Fruit fly (Drosophila melanogaster) whole organism, embryonic: Measurements from ENCODE around the gene CG32074.

Source experiments
- Atf3 ChIP-seq: fragments of 200-800 bp; sonication (Bioruptor generic); optimal IDR thresholded peaks from 3 replicates; lab custom pipeline; 2016; ENCODE audit warnings: missing biosample characterization, missing genetic modification characterization
- CG11093 ChIP-seq: fragments of 200-800 bp; sonication (Bioruptor generic); IDR thresholded peaks from 3 replicates; pipeline ENCODE4 v1.3.6; 2022; ENCODE audit warnings: missing biosample characterization, missing genetic modification characterization
- CG11696 ChIP-seq: fragments of 200-800 bp; sonication (Bioruptor generic); IDR thresholded peaks from 2 replicates; pipeline ENCODE4 v1.3.6; 2022; ENCODE audit warnings: missing biosample characterization, missing genetic modification characterization
- CG12744 ChIP-seq: fragments of 200-800 bp; sonication (Bioruptor generic); optimal IDR thresholded peaks from 2 replicates; lab custom pipeline; 2016; ENCODE audit warnings: missing biosample characterization, missing genetic modification characterization
- CG15073 ChIP-seq: fragments of 200-800 bp; sonication (Bioruptor generic); optimal IDR thresholded peaks from 2 replicates; lab custom pipeline; 2016; ENCODE audit warnings: missing biosample characterization, missing genetic modification characterization
- CG15514 ChIP-seq: fragments of 200-800 bp; sonication (Bioruptor generic); optimal IDR thresholded peaks from 3 replicates; lab custom pipeline; 2017; ENCODE audit warnings: missing biosample characterization, missing genetic modification characterization, mild to moderate bottlenecking, moderate library complexity, missing genetic modification reagents
- CG15696 ChIP-seq: fragments of 200-800 bp; sonication (Bioruptor generic); optimal IDR thresholded peaks from 2 replicates; lab custom pipeline; 2019; ENCODE audit warnings: missing biosample characterization, mild to moderate bottlenecking, missing genetic modification characterization, moderate library complexity
- CG1832 ChIP-seq: fragments of 200-800 bp; sonication (Bioruptor generic); optimal IDR thresholded peaks from 2 replicates; lab custom pipeline; 2017; ENCODE audit warnings: missing biosample characterization, mild to moderate bottlenecking, missing genetic modification characterization, inconsistent platforms
- CG18476 ChIP-seq: fragments of 200-800 bp; sonication (Bioruptor generic); optimal IDR thresholded peaks from 2 replicates; lab custom pipeline; 2016; ENCODE audit warnings: missing biosample characterization, mild to moderate bottlenecking, missing genetic modification characterization
- CG2712 ChIP-seq: fragments of 200-800 bp; optimal IDR thresholded peaks from 3 replicates; lab custom pipeline; 2019; ENCODE audit warnings: missing biosample characterization, mild to moderate bottlenecking, missing genetic modification characterization, moderate library complexity
- CG3163 ChIP-seq: fragments of 200-800 bp; sonication (Bioruptor generic); optimal IDR thresholded peaks from 3 replicates; lab custom pipeline; 2016; ENCODE audit warnings: missing biosample characterization, missing genetic modification characterization
- CG3726 ChIP-seq: fragments of 200-800 bp; sonication (Bioruptor generic); IDR thresholded peaks from 3 replicates; pipeline ENCODE4, ENCODE4 v1.3.6; 2022; ENCODE audit warnings: missing biosample characterization, missing genetic modification characterization
- CG42726 ChIP-seq: fragments of 200-800 bp; sonication (Bioruptor generic); IDR thresholded peaks from 2 replicates; pipeline ENCODE4 v1.3.6; 2022; ENCODE audit warnings: missing biosample characterization, missing genetic modification characterization; ENCODE audit not compliant: partially characterized antibody
- CG4617 ChIP-seq: fragments of 200-800 bp; sonication (Bioruptor generic); optimal IDR thresholded peaks from 3 replicates; lab custom pipeline; 2016; ENCODE audit warnings: missing biosample characterization, missing genetic modification characterization, borderline replicate concordance
- CG6254 ChIP-seq: fragments of 200-800 bp; sonication (Bioruptor generic); optimal IDR thresholded peaks from 3 replicates; lab custom pipeline; 2017; ENCODE audit warnings: mild to moderate bottlenecking, missing biosample characterization, missing genetic modification reagents, missing genetic modification characterization
- CG7786 ChIP-seq: fragments of 200-800 bp; sonication (Bioruptor generic); optimal IDR thresholded peaks from 2 replicates; lab custom pipeline; 2016; ENCODE audit warnings: missing biosample characterization, missing genetic modification characterization
- CG8281 ChIP-seq: fragments of 200-800 bp; sonication (Bioruptor generic); optimal IDR thresholded peaks from 2 replicates; lab custom pipeline; 2018; ENCODE audit warnings: missing biosample characterization, mild to moderate bottlenecking, missing genetic modification characterization, moderate library complexity
- Dp ChIP-seq: fragments of 200-800 bp; sonication (Bioruptor generic); optimal IDR thresholded peaks from 2 replicates; lab custom pipeline; 2018; ENCODE audit warnings: missing biosample characterization, mild to moderate bottlenecking, missing genetic modification characterization, moderate library complexity
- Dref ChIP-seq: fragments of 200-800 bp; sonication (Bioruptor generic); IDR thresholded peaks from 2 replicates; pipeline ENCODE4 v1.3.6; 2022; ENCODE audit warnings: missing biosample characterization, missing genetic modification characterization
- E2f1 ChIP-seq: fragments of 200-800 bp; sonication (Bioruptor generic); IDR thresholded peaks from 2 replicates; pipeline ENCODE4 v1.3.6; 2022; ENCODE audit warnings: missing biosample characterization, missing genetic modification characterization
- Hand ChIP-seq: fragments of 200-800 bp; sonication (Bioruptor generic); optimal IDR thresholded peaks from 2 replicates; lab custom pipeline; 2017; ENCODE audit warnings: mild to moderate bottlenecking, missing biosample characterization, missing genetic modification reagents, missing genetic modification characterization
- Hey ChIP-seq: fragments of 200-800 bp; sonication (Bioruptor generic); optimal IDR thresholded peaks from 3 replicates; lab custom pipeline; 2018; ENCODE audit warnings: missing biosample characterization, mild to moderate bottlenecking, missing genetic modification characterization
- HmgZ ChIP-seq: fragments of 200-800 bp; sonication (Bioruptor generic); optimal IDR thresholded peaks from 2 replicates; lab custom pipeline; 2018; ENCODE audit warnings: missing biosample characterization, mild to moderate bottlenecking, missing genetic modification characterization
- Hsf ChIP-seq: fragments of 200-800 bp; sonication (Bioruptor generic); optimal IDR thresholded peaks from 3 replicates; lab custom pipeline; 2016; ENCODE audit warnings: missing biosample characterization, missing genetic modification characterization
- Lpt ChIP-seq: fragments of >200 bp; optimal IDR thresholded peaks from 2 replicates; lab custom pipeline; 2018; ENCODE audit warnings: missing biosample characterization, missing genetic modification characterization
- Med ChIP-seq: fragments of 200-800 bp; sonication (Bioruptor generic); peaks from one replicate; lab custom pipeline; 2016; ENCODE audit warnings: missing biosample characterization, missing genetic modification characterization, mild to moderate bottlenecking, inconsistent platforms, moderate library complexity
- Ravus ChIP-seq: fragments of 200-800 bp; sonication (Bioruptor generic); IDR thresholded peaks from 2 replicates; pipeline ENCODE4 v1.3.6; 2022; ENCODE audit warnings: missing biosample characterization, missing genetic modification characterization
- Ssrp ChIP-seq: fragments of 200-800 bp; sonication (Bioruptor generic); optimal IDR thresholded peaks from 2 replicates; lab custom pipeline; 2018; ENCODE audit warnings: missing biosample characterization, mild to moderate bottlenecking, missing genetic modification characterization, moderate library complexity
- Xbp1 ChIP-seq: fragments of 200-800 bp; sonication (Bioruptor generic); optimal IDR thresholded peaks from 3 replicates; lab custom pipeline; 2016; ENCODE audit warnings: missing biosample characterization, mild to moderate bottlenecking, missing genetic modification characterization
- al ChIP-seq: fragments of 200-800 bp; sonication (Bioruptor generic); IDR thresholded peaks from 2 replicates; pipeline ENCODE4 v1.3.6; 2022; ENCODE audit warnings: missing biosample characterization, missing genetic modification characterization
- az2 ChIP-seq: fragments of 200-800 bp; sonication (Bioruptor generic); optimal IDR thresholded peaks from 3 replicates; lab custom pipeline; 2016; ENCODE audit warnings: missing biosample characterization, missing genetic modification characterization
- chinmo ChIP-seq: fragments of 200-800 bp; sonication (Bioruptor generic); IDR thresholded peaks from 4 replicates; pipeline ENCODE4 v1.3.6; 2022; ENCODE audit warnings: missing biosample characterization, missing genetic modification characterization; ENCODE audit not compliant: partially characterized antibody
- ci ChIP-seq: fragments of 200-800 bp; sonication (Bioruptor generic); IDR thresholded peaks from 3 replicates; pipeline ENCODE4 v1.3.6; 2022; ENCODE audit warnings: missing biosample characterization, missing genetic modification characterization
- disco-r ChIP-seq: fragments of 200-800 bp; sonication (Bioruptor generic); optimal IDR thresholded peaks from 2 replicates; lab custom pipeline; 2016; ENCODE audit warnings: missing biosample characterization, missing genetic modification characterization
- en ChIP-seq: fragments of 200-800 bp; sonication (Bioruptor generic); optimal IDR thresholded peaks from 2 replicates; lab custom pipeline; 2016; ENCODE audit warnings: missing biosample characterization, missing genetic modification characterization
- gce ChIP-seq: fragments of 200-800 bp; sonication (Bioruptor generic); IDR thresholded peaks from 3 replicates; pipeline ENCODE4 v1.3.6; 2022; ENCODE audit warnings: missing biosample characterization, missing genetic modification characterization
- hth ChIP-seq: fragments of >200 bp; optimal IDR thresholded peaks from 2 replicates; lab custom pipeline; 2017; ENCODE audit warnings: inconsistent platforms
- inv ChIP-seq: fragments of 200-800 bp; sonication (Bioruptor generic); IDR thresholded peaks from 2 replicates; pipeline ENCODE4 v1.3.6; 2022; ENCODE audit warnings: missing biosample characterization, missing genetic modification characterization; ENCODE audit not compliant: partially characterized antibody
- lab ChIP-seq: fragments of 200-800 bp; sonication (Bioruptor generic); optimal IDR thresholded peaks from 3 replicates; lab custom pipeline; 2017; ENCODE audit warnings: missing biosample characterization, missing genetic modification characterization, mild to moderate bottlenecking, moderate library complexity, missing genetic modification reagents
- mld ChIP-seq: fragments of 200-800 bp; sonication (Bioruptor generic); IDR thresholded peaks from 3 replicates; pipeline ENCODE4 v1.3.6; 2022; ENCODE audit warnings: missing biosample characterization, missing genetic modification characterization; ENCODE audit not compliant: partially characterized antibody
- otp ChIP-seq: fragments of 200-800 bp; sonication (Bioruptor generic); IDR thresholded peaks from 3 replicates; pipeline ENCODE4, ENCODE4 v1.3.6; 2022; ENCODE audit warnings: missing biosample characterization, missing genetic modification characterization
- pb ChIP-seq: fragments of 200-800 bp; sonication (Bioruptor generic); optimal IDR thresholded peaks from 3 replicates; lab custom pipeline; 2016; ENCODE audit warnings: missing biosample characterization, missing genetic modification characterization
- pho ChIP-seq: fragments of 200-800 bp; sonication (Bioruptor generic); optimal IDR thresholded peaks from 2 replicates; lab custom pipeline; 2016; ENCODE audit warnings: missing biosample characterization, missing genetic modification characterization
- phol ChIP-seq: fragments of 200-800 bp; sonication (Bioruptor generic); optimal IDR thresholded peaks from 3 replicates; lab custom pipeline; 2018; ENCODE audit warnings: missing biosample characterization, mild to moderate bottlenecking, missing genetic modification characterization, moderate library complexity
- prd ChIP-seq, 3 experiments: fragments of >200 bp in 2 of 3; fragments of 200-800 bp in 1 of 3; sonication (Bioruptor generic) in 1 of 3; optimal IDR thresholded peaks in 2 of 3; IDR thresholded peaks in 1 of 3; 2 replicates in 2 of 3; 3 replicates in 1 of 3; pipeline versions ENCODE4 v1.3.6 to Lab custom; 2017 to 2022; ENCODE audit warnings: missing biosample characterization in 1 of 3, missing genetic modification characterization in 1 of 3
- ranshi ChIP-seq: fragments of 200-800 bp; sonication (Bioruptor generic); IDR thresholded peaks from 2 replicates; pipeline ENCODE4 v1.3.6; 2022; ENCODE audit warnings: missing biosample characterization, missing genetic modification characterization
- repo ChIP-seq: fragments of 200-800 bp; sonication (Bioruptor generic); optimal IDR thresholded peaks from 2 replicates; lab custom pipeline; 2016; ENCODE audit warnings: missing biosample characterization, missing genetic modification characterization
- sisA ChIP-seq: fragments of 200-800 bp; sonication (Bioruptor generic); IDR thresholded peaks from 2 replicates; pipeline ENCODE4 v1.3.6; 2022; ENCODE audit warnings: missing biosample characterization, missing genetic modification characterization
- tup ChIP-seq: fragments of 200-800 bp; sonication (Bioruptor generic); optimal IDR thresholded peaks from 2 replicates; lab custom pipeline; 2016; ENCODE audit warnings: missing biosample characterization, mild to moderate bottlenecking, missing genetic modification characterization, moderate library complexity
- tx ChIP-seq: fragments of 200-800 bp; sonication (Bioruptor generic); optimal IDR thresholded peaks from 2 replicates; lab custom pipeline; 2016; ENCODE audit warnings: missing biosample characterization, missing genetic modification characterization
- unc-4 ChIP-seq: fragments of 200-800 bp; sonication (Bioruptor generic); IDR thresholded peaks from 2 replicates; pipeline ENCODE4 v1.3.6; 2022; ENCODE audit warnings: missing biosample characterization, missing genetic modification characterization; ENCODE audit not compliant: partially characterized antibody
- z ChIP-seq: fragments of 200-800 bp; sonication (Bioruptor generic); IDR thresholded peaks from 3 replicates; pipeline ENCODE4 v1.3.6; 2022; ENCODE audit warnings: missing biosample characterization, missing genetic modification characterization

Gene CG32074

DNA sequence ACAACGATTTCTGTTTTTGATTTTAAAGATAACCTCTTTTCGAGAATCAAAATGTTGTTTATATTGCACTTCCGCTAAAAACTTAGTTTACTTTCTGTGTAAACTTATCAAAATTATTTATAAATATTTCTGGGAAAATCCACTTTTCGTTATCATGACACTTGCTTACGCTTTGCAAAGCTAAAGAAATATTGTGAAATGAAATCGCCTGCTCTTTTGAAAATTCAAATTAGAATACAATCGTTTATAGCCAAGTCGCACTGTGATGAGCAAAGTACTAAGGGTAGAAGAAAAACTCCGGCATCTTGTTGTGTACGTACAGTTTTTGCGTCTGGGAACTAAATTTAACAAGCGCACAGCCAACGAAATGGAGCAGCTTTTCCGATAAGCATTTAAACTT is 7.7 kb downstream of the CG32074 start (continued):
- TF ChIP-seq CG42726 (GFP tag; lab: Robert Waterston, UW): no peak
- peak; percentile 13 for TF ChIP-seq phol (tag; lab: Kevin White, UChicago)
- TF ChIP-seq disco-r: no peak
- TF ChIP-seq mld (GFP tag; lab: Robert Waterston, UW): no peak
- no peak for TF ChIP-seq HmgZ (tag; lab: Kevin White, UChicago)
- TF ChIP-seq Hsf (GFP tag; lab: Kevin White, UChicago): no peak
- no peak for TF ChIP-seq unc-4 (GFP tag; lab: Robert Waterston, UW)
- TF ChIP-seq Dp (GFP tag; lab: Kevin White, UChicago): no peak
- TF ChIP-seq tx (GFP tag; lab: Kevin White, UChicago): no peak
- TF ChIP-seq repo (GFP tag; lab: Kevin White, UChicago): no peak
- no peak for TF ChIP-seq Hand (GFP tag; lab: Kevin White, UChicago)
- TF ChIP-seq Ssrp: peak; percentile 11
- TF ChIP-seq al (GFP tag; lab: Robert Waterston, UW): no peak
- no peak for TF ChIP-seq CG15073 (GFP tag; lab: Kevin White, UChicago)
- no peak for TF ChIP-seq lab (GFP tag; lab: Kevin White, UChicago)
- TF ChIP-seq inv (GFP tag; lab: Robert Waterston, UW): no peak
- TF ChIP-seq CG7786 (GFP tag; lab: Kevin White, UChicago): no peak
- TF ChIP-seq CG2712 (tag; lab: Kevin White, UChicago): no peak
- TF ChIP-seq CG11696: no peak
- TF ChIP-seq Atf3 (GFP tag; lab: Kevin White, UChicago): no peak
- TF ChIP-seq Hey (tag; lab: Kevin White, UChicago): no peak
- TF ChIP-seq hth (lab: Kevin White, UChicago): no peak
- TF ChIP-seq Lpt (GFP tag; lab: Kevin White, UChicago): no peak
- TF ChIP-seq pho (GFP tag; lab: Kevin White, UChicago): no peak
- TF ChIP-seq tup (GFP tag; lab: Kevin White, UChicago): no peak
- TF ChIP-seq chinmo (GFP tag; lab: Robert Waterston, UW): no peak
- no peak for TF ChIP-seq pb (GFP tag; lab: Kevin White, UChicago)
- no peak for TF ChIP-seq ci
- TF ChIP-seq prd (optimal IDR thresholded peaks at IDR 0.05; lab: Kevin White, UChicago): no peak
- TF ChIP-seq prd (GFP tag; IDR thresholded peaks at IDR 0.05; lab: Robert Waterston, UW): no peak
- no peak for TF ChIP-seq E2f1 (GFP tag; lab: Robert Waterston, UW)
- TF ChIP-seq ranshi (GFP tag; lab: Robert Waterston, UW): no peak
- peak; percentile 79 for TF ChIP-seq Med (GFP tag; lab: Kevin White, UChicago)
- TF ChIP-seq CG11093 (GFP tag; lab: Robert Waterston, UW): no peak
- TF ChIP-seq en (GFP tag; lab: Kevin White, UChicago): no peak
- no peak for TF ChIP-seq CG6254
- no peak for TF ChIP-seq CG1832
- TF ChIP-seq otp: no peak
- TF ChIP-seq gce (GFP tag; lab: Robert Waterston, UW): no peak
- no peak for TF ChIP-seq CG12744 (GFP tag; lab: Kevin White, UChicago)
- no peak for TF ChIP-seq CG4617 (GFP tag; lab: Kevin White, UChicago)
- TF ChIP-seq z (GFP tag; lab: Robert Waterston, UW): no peak
- TF ChIP-seq CG8281 (tag; lab: Kevin White, UChicago): no peak
- TF ChIP-seq CG3163 (GFP tag; lab: Kevin White, UChicago): no peak
- TF ChIP-seq Ravus (GFP tag; lab: Robert Waterston, UW): no peak
- TF ChIP-seq Dref (GFP tag; lab: Robert Waterston, UW): no peak
- TF ChIP-seq CG15696 (tag; lab: Kevin White, UChicago): no peak
- TF ChIP-seq sisA (GFP tag; lab: Robert Waterston, UW): no peak
- no peak for TF ChIP-seq CG15514 (GFP tag; lab: Kevin White, UChicago)
- no peak for TF ChIP-seq az2 (GFP tag; lab: Kevin White, UChicago)
- no peak for TF ChIP-seq CG3726
- no peak for TF ChIP-seq CG18476
- peak; percentile 1 for TF ChIP-seq Xbp1
